Fruit fly (Drosophila melanogaster) whole organism, embryonic: ENCODE measurements around the gene lectin-37Db.

Experiments
- CG10267 ChIP-seq: fragments of 200-800 bp; sonication (Bioruptor generic); optimal IDR thresholded peaks from 2 replicates; lab custom pipeline; 2018; ENCODE audit warnings: missing biosample characterization, mild to moderate bottlenecking, missing genetic modification characterization, moderate library complexity
- CG11695 ChIP-seq: fragments of 200-800 bp; sonication (Bioruptor generic); IDR thresholded peaks from 3 replicates; pipeline ENCODE4 v1.3.6; 2022; ENCODE audit warnings: missing biosample characterization, missing genetic modification characterization
- CG12071 ChIP-seq: fragments of 200-800 bp; sonication (Bioruptor generic); optimal IDR thresholded peaks from 3 replicates; lab custom pipeline; 2018; ENCODE audit warnings: missing biosample characterization, mild to moderate bottlenecking, missing genetic modification characterization
- CG1233 ChIP-seq: fragments of 200-800 bp; sonication (Bioruptor generic); optimal IDR thresholded peaks from 4 replicates; lab custom pipeline; 2018; ENCODE audit warnings: missing biosample characterization, mild to moderate bottlenecking, missing genetic modification characterization
- CG13296 ChIP-seq: fragments of 200-800 bp; sonication (Bioruptor generic); optimal IDR thresholded peaks from 3 replicates; lab custom pipeline; 2018; ENCODE audit warnings: missing biosample characterization, mild to moderate bottlenecking, missing genetic modification characterization
- CG14710 ChIP-seq: fragments of 200-800 bp; sonication (Bioruptor generic); optimal IDR thresholded peaks from 3 replicates; lab custom pipeline; 2019; ENCODE audit warnings: missing biosample characterization, mild to moderate bottlenecking, missing genetic modification characterization, moderate library complexity
- CG1603 ChIP-seq: fragments of 200-800 bp; sonication (Bioruptor generic); optimal IDR thresholded peaks from 2 replicates; lab custom pipeline; 2019; ENCODE audit warnings: missing biosample characterization, mild to moderate bottlenecking, missing genetic modification characterization, moderate library complexity
- CG16813 ChIP-seq: fragments of 200-800 bp; sonication (Bioruptor generic); IDR thresholded peaks from 3 replicates; pipeline ENCODE4 v1.3.6; 2022; ENCODE audit warnings: missing biosample characterization, missing genetic modification characterization; ENCODE audit not compliant: partially characterized antibody
- CG2199 ChIP-seq: fragments of 200-800 bp; sonication (Bioruptor generic); IDR thresholded peaks from 3 replicates; pipeline ENCODE4 v1.3.6; 2022; ENCODE audit warnings: missing biosample characterization, missing genetic modification characterization
- CG2712 ChIP-seq: fragments of 200-800 bp; optimal IDR thresholded peaks from 3 replicates; lab custom pipeline; 2019; ENCODE audit warnings: missing biosample characterization, mild to moderate bottlenecking, missing genetic modification characterization, moderate library complexity
- CG2889 ChIP-seq: fragments of 200-800 bp; sonication (Bioruptor generic); IDR thresholded peaks from 3 replicates; pipeline ENCODE4 v1.3.6; 2022; ENCODE audit warnings: missing biosample characterization, missing genetic modification characterization
- CG42726 ChIP-seq: fragments of 200-800 bp; sonication (Bioruptor generic); IDR thresholded peaks from 2 replicates; pipeline ENCODE4 v1.3.6; 2022; ENCODE audit warnings: missing biosample characterization, missing genetic modification characterization; ENCODE audit not compliant: partially characterized antibody
- CG4707 ChIP-seq: fragments of 200-800 bp; sonication (Bioruptor generic); optimal IDR thresholded peaks from 2 replicates; lab custom pipeline; 2018; ENCODE audit warnings: missing biosample characterization, mild to moderate bottlenecking, missing genetic modification characterization, moderate library complexity
- CG7271 ChIP-seq: fragments of 200-800 bp; sonication (Bioruptor generic); optimal IDR thresholded peaks from 2 replicates; lab custom pipeline; 2018; ENCODE audit warnings: missing biosample characterization, mild to moderate bottlenecking, missing genetic modification characterization, moderate library complexity
- CG7357 ChIP-seq: fragments of 200-800 bp; sonication (Bioruptor generic); IDR thresholded peaks from 3 replicates; pipeline ENCODE4 v1.3.6; 2022; ENCODE audit warnings: missing biosample characterization, missing genetic modification characterization
- CG7372 ChIP-seq: fragments of 200-800 bp; sonication (Bioruptor generic); IDR thresholded peaks from 2 replicates; pipeline ENCODE4 v1.3.6; 2022; ENCODE audit warnings: missing biosample characterization, missing genetic modification characterization
- CG7745 ChIP-seq: fragments of 200-800 bp; sonication (Bioruptor generic); optimal IDR thresholded peaks from 2 replicates; lab custom pipeline; 2018; ENCODE audit warnings: missing biosample characterization, mild to moderate bottlenecking, missing genetic modification characterization, moderate library complexity
- CG7928 ChIP-seq: fragments of 200-800 bp; sonication (Bioruptor generic); optimal IDR thresholded peaks from 2 replicates; lab custom pipeline; 2017; ENCODE audit warnings: missing biosample characterization, mild to moderate bottlenecking, missing genetic modification characterization
- CG7987 ChIP-seq: fragments of 200-800 bp; sonication (Bioruptor generic); optimal IDR thresholded peaks from 2 replicates; lab custom pipeline; 2018; ENCODE audit warnings: missing biosample characterization, mild to moderate bottlenecking, missing genetic modification characterization, moderate library complexity
- Doc3 ChIP-seq: fragments of 200-800 bp; sonication (Bioruptor generic); IDR thresholded peaks from 3 replicates; pipeline ENCODE4 v1.3.6; 2022; ENCODE audit warnings: missing biosample characterization, missing genetic modification characterization; ENCODE audit not compliant: partially characterized antibody
- Dp ChIP-seq: fragments of 200-800 bp; sonication (Bioruptor generic); optimal IDR thresholded peaks from 2 replicates; lab custom pipeline; 2018; ENCODE audit warnings: missing biosample characterization, mild to moderate bottlenecking, missing genetic modification characterization, moderate library complexity
- Drgx ChIP-seq: fragments of 200-800 bp; sonication (Bioruptor generic); IDR thresholded peaks from 2 replicates; pipeline ENCODE4 v1.3.6; 2022; ENCODE audit warnings: missing biosample characterization, missing genetic modification characterization
- E2f1 ChIP-seq: fragments of 200-800 bp; sonication (Bioruptor generic); IDR thresholded peaks from 2 replicates; pipeline ENCODE4 v1.3.6; 2022; ENCODE audit warnings: missing biosample characterization, missing genetic modification characterization
- H15 ChIP-seq: fragments of 200-800 bp; sonication (Bioruptor generic); IDR thresholded peaks from 3 replicates; pipeline ENCODE4 v1.3.6; 2022; ENCODE audit warnings: missing biosample characterization, missing genetic modification characterization
- H2.0 ChIP-seq: fragments of 200-800 bp; sonication (Bioruptor generic); IDR thresholded peaks from 2 replicates; pipeline ENCODE4 v1.3.6; 2022; ENCODE audit warnings: missing biosample characterization, missing genetic modification characterization
- Hr78 ChIP-seq, 2 experiments: fragments of 200-800 bp in 1 of 2; fragments of >200 bp in 1 of 2; sonication (Bioruptor generic) in 1 of 2; optimal IDR thresholded peaks; 2 replicates each; lab custom pipeline; 2017 to 2019; ENCODE audit warnings: missing biosample characterization in 2 of 2, missing genetic modification characterization in 2 of 2, mild to moderate bottlenecking in 1 of 2, moderate library complexity in 1 of 2
- Hsf ChIP-seq: fragments of 200-800 bp; sonication (Bioruptor generic); optimal IDR thresholded peaks from 3 replicates; lab custom pipeline; 2016; ENCODE audit warnings: missing biosample characterization, missing genetic modification characterization
- Max ChIP-seq: fragments of 200-800 bp; sonication (Bioruptor generic); optimal IDR thresholded peaks from 2 replicates; lab custom pipeline; 2016; ENCODE audit warnings: missing biosample characterization, mild to moderate bottlenecking, missing genetic modification characterization
- Mes4 ChIP-seq: fragments of 200-800 bp; sonication (Bioruptor generic); optimal IDR thresholded peaks from 2 replicates; lab custom pipeline; 2016; ENCODE audit warnings: missing biosample characterization, missing genetic modification characterization
- Neu2 ChIP-seq: fragments of 200-800 bp; sonication (Bioruptor generic); optimal IDR thresholded peaks from 3 replicates; lab custom pipeline; 2016; ENCODE audit warnings: missing biosample characterization, missing genetic modification characterization, borderline replicate concordance
- Sox100B ChIP-seq: fragments of 200-800 bp; sonication (Bioruptor generic); optimal IDR thresholded peaks from 3 replicates; lab custom pipeline; 2018; ENCODE audit warnings: missing biosample characterization, mild to moderate bottlenecking, missing genetic modification characterization
- Sry-β ChIP-seq: fragments of 200-800 bp; sonication (Bioruptor generic); optimal IDR thresholded peaks from 2 replicates; lab custom pipeline; 2018; ENCODE audit warnings: missing biosample characterization, mild to moderate bottlenecking, missing genetic modification characterization, moderate library complexity
- TFAM ChIP-seq: fragments of 200-800 bp; sonication (Bioruptor generic); optimal IDR thresholded peaks from 2 replicates; lab custom pipeline; 2017; ENCODE audit warnings: missing biosample characterization, missing genetic modification characterization, inconsistent platforms
- abd-A ChIP-seq: fragments of 200-800 bp; sonication (Bioruptor generic); optimal IDR thresholded peaks from 3 replicates; lab custom pipeline; 2019; ENCODE audit warnings: missing biosample characterization, mild to moderate bottlenecking, missing genetic modification characterization, moderate library complexity
- br ChIP-seq: fragments of >200 bp; optimal IDR thresholded peaks from 2 replicates; lab custom pipeline; 2017
- cad ChIP-seq: fragments of >200 bp; optimal IDR thresholded peaks from 2 replicates; lab custom pipeline; 2017; ENCODE audit warnings: missing biosample characterization, missing genetic modification characterization
- ci ChIP-seq: fragments of 200-800 bp; sonication (Bioruptor generic); IDR thresholded peaks from 3 replicates; pipeline ENCODE4 v1.3.6; 2022; ENCODE audit warnings: missing biosample characterization, missing genetic modification characterization
- danr ChIP-seq: fragments of 200-800 bp; sonication (Bioruptor generic); IDR thresholded peaks from 2 replicates; pipeline ENCODE4 v1.3.6; 2022; ENCODE audit warnings: missing biosample characterization, missing genetic modification characterization
- fd64A ChIP-seq: fragments of 200-800 bp; sonication (Bioruptor generic); optimal IDR thresholded peaks from 3 replicates; lab custom pipeline; 2018; ENCODE audit warnings: missing biosample characterization, mild to moderate bottlenecking, missing genetic modification characterization
- gcm2 ChIP-seq: fragments of 200-800 bp; sonication (Bioruptor generic); optimal IDR thresholded peaks from 2 replicates; lab custom pipeline; 2016; ENCODE audit warnings: missing biosample characterization, missing genetic modification characterization
- lbe ChIP-seq: fragments of 200-800 bp; sonication (Bioruptor generic); optimal IDR thresholded peaks from 2 replicates; lab custom pipeline; 2016; ENCODE audit warnings: missing biosample characterization, mild to moderate bottlenecking, missing genetic modification characterization
- psq ChIP-seq: fragments of 200-800 bp; sonication (Bioruptor generic); optimal IDR thresholded peaks from 2 replicates; lab custom pipeline; 2017; ENCODE audit warnings: missing biosample characterization, missing genetic modification characterization
- repo ChIP-seq: fragments of 200-800 bp; sonication (Bioruptor generic); optimal IDR thresholded peaks from 2 replicates; lab custom pipeline; 2016; ENCODE audit warnings: missing biosample characterization, missing genetic modification characterization
- seq ChIP-seq: fragments of 200-800 bp; sonication (Bioruptor generic); IDR thresholded peaks from 2 replicates; pipeline ENCODE4 v1.3.6; 2022; ENCODE audit warnings: missing biosample characterization, missing genetic modification characterization
- sisA ChIP-seq: fragments of 200-800 bp; sonication (Bioruptor generic); IDR thresholded peaks from 2 replicates; pipeline ENCODE4 v1.3.6; 2022; ENCODE audit warnings: missing biosample characterization, missing genetic modification characterization
- so ChIP-seq: fragments of 200-800 bp; sonication (Bioruptor generic); IDR thresholded peaks from 3 replicates; pipeline ENCODE4 v1.3.6; 2022; ENCODE audit warnings: missing biosample characterization, missing genetic modification characterization
- sr ChIP-seq: fragments of 200-800 bp; sonication (Bioruptor generic); IDR thresholded peaks from 3 replicates; pipeline ENCODE4 v1.3.6; 2022; ENCODE audit warnings: missing biosample characterization, missing genetic modification characterization
- trh ChIP-seq: fragments of 200-800 bp; sonication (Bioruptor generic); optimal IDR thresholded peaks from 2 replicates; lab custom pipeline; 2016; ENCODE audit warnings: missing biosample characterization, missing genetic modification characterization
- tx ChIP-seq: fragments of 200-800 bp; sonication (Bioruptor generic); optimal IDR thresholded peaks from 2 replicates; lab custom pipeline; 2016; ENCODE audit warnings: missing biosample characterization, missing genetic modification characterization
- z ChIP-seq: fragments of 200-800 bp; sonication (Bioruptor generic); IDR thresholded peaks from 3 replicates; pipeline ENCODE4 v1.3.6; 2022; ENCODE audit warnings: missing biosample characterization, missing genetic modification characterization

lectin-37Db gene

DNA sequence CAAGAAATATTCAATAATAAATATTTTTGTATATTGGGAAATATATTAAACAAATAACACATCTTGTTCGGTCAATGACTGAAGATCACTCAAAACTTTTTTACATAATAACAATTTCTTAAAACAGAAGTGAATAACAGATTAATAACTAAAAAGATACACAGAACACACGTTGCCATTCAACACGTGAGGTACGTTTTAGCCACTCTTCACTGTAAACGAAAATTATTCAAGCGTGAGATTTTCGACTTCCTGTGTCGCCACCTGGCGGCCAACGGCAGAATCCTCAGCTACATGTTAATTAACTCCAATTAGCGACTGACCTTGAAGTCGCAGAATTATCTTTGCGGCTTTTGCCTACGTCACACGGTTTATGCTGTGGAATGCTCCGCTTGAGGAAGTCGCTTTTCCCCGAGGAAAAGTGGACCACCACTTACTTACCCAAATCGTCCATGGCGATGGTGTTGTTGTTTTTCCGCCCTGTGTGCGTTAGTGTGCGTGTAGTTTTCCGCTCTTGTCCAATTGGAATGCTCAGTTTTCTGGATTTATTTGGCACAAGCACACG is 7.0 kb downstream of the lectin-37Db start (continued):
- TF ChIP-seq sisA = peak; percentile 68
- TF ChIP-seq CG1233 = peak; percentile 53
- TF ChIP-seq CG2712 (tag; lab: Kevin White, UChicago) = peak; percentile 82
- TF ChIP-seq Sry-β (GFP tag; lab: Kevin White, UChicago) = no peak
- peak; percentile 77 for TF ChIP-seq ci (GFP tag; lab: Robert Waterston, UW)
- peak; percentile 69 for TF ChIP-seq E2f1 (GFP tag; lab: Robert Waterston, UW)
- TF ChIP-seq CG14710 (tag; lab: Kevin White, UChicago) = peak; percentile 49
- peak; percentile 51 for TF ChIP-seq CG10267 (tag; lab: Kevin White, UChicago)
- TF ChIP-seq CG7745 = peak; percentile 95
- peak; percentile 37 for TF ChIP-seq gcm2 (GFP tag; lab: Kevin White, UChicago)
- no peak for TF ChIP-seq CG16813 (GFP tag; lab: Robert Waterston, UW)
- peak; percentile 2 for TF ChIP-seq CG4707
- TF ChIP-seq br = no peak
- TF ChIP-seq CG7372 (GFP tag; lab: Robert Waterston, UW) = peak; percentile 30; the same call in 1 of the 2 replicates
- TF ChIP-seq CG7357 (GFP tag; lab: Robert Waterston, UW) = no peak
- no peak for TF ChIP-seq CG7928 (GFP tag; lab: Kevin White, UChicago)
- peak; percentile 12 for TF ChIP-seq lbe
- TF ChIP-seq CG2199 (GFP tag; lab: Robert Waterston, UW) = peak; percentile 82; the same call in 1 of the 3 replicates
- TF ChIP-seq H15 (GFP tag; lab: Robert Waterston, UW) = peak; percentile 38; the same call in 1 of the 3 replicates
- TF ChIP-seq psq (GFP tag; lab: Kevin White, UChicago) = no peak
- TF ChIP-seq cad (GFP tag; lab: Kevin White, UChicago) = no peak
- TF ChIP-seq trh (GFP tag; lab: Kevin White, UChicago) = peak; percentile 13
- TF ChIP-seq CG12071 (GFP tag; lab: Kevin White, UChicago) = peak; percentile 43
- peak; percentile 54; the same call in 1 of the 3 replicates for TF ChIP-seq CG11695 (GFP tag; lab: Robert Waterston, UW)
- TF ChIP-seq Dp (GFP tag; lab: Kevin White, UChicago) = no peak
- peak; percentile 47 for TF ChIP-seq repo (GFP tag; lab: Kevin White, UChicago)
- TF ChIP-seq fd64A = no peak
- no peak for TF ChIP-seq tx (GFP tag; lab: Kevin White, UChicago)
- TF ChIP-seq Neu2 (GFP tag; lab: Kevin White, UChicago) = no peak
- peak; percentile 55 for TF ChIP-seq Sox100B (GFP tag; lab: Kevin White, UChicago)
- peak; percentile 58; the same call in 1 of the 3 replicates for TF ChIP-seq z
- peak; percentile 71 for TF ChIP-seq H2.0 (GFP tag; lab: Robert Waterston, UW)
- TF ChIP-seq sr (GFP tag; lab: Robert Waterston, UW) = no peak
- TF ChIP-seq Drgx (GFP tag; lab: Robert Waterston, UW) = no peak
- TF ChIP-seq seq (GFP tag; lab: Robert Waterston, UW) = peak; percentile 62; the same call in 1 of the 2 replicates
- peak; percentile 50; the same call in 1 of the 2 replicates for TF ChIP-seq danr (GFP tag; lab: Robert Waterston, UW)
- peak; percentile 10 for TF ChIP-seq Mes4 (GFP tag; lab: Kevin White, UChicago)
- TF ChIP-seq Doc3 (GFP tag; lab: Robert Waterston, UW) = no peak
- TF ChIP-seq CG1603 (tag; lab: Kevin White, UChicago) = peak; percentile 59
- no peak for TF ChIP-seq CG7271 (tag; lab: Kevin White, UChicago)
- 0 out of 3 replicates have a peak, but pooled peaks have one; percentile 32 for TF ChIP-seq so (GFP tag; lab: Robert Waterston, UW)
- TF ChIP-seq Hr78 (GFP tag; optimal IDR thresholded peaks at IDR 0.05; lab: Kevin White, UChicago) = peak in 1 of 2 experiments; percentile 66
- peak; percentile 68 for TF ChIP-seq Hsf (GFP tag; lab: Kevin White, UChicago)
- peak; percentile 58 for TF ChIP-seq CG13296
- TF ChIP-seq Max (GFP tag; lab: Kevin White, UChicago) = peak; percentile 56
- no peak for TF ChIP-seq abd-A (tag; lab: Kevin White, UChicago)
- TF ChIP-seq CG2889 (GFP tag; lab: Robert Waterston, UW) = no peak
- TF ChIP-seq CG7987 (GFP tag; lab: Kevin White, UChicago) = no peak
- TF ChIP-seq TFAM = peak; percentile 2
- TF ChIP-seq CG42726 (GFP tag; lab: Robert Waterston, UW) = 0 out of 2 replicates have a peak, but pooled peaks have one; percentile 15
